Worm (Caenorhabditis elegans) whole organism, L1 larva: ENCODE results near the gene K08H2.3.

Experiments
- C16A3.4 ChIP-seq: fragments of 150-350 bp; optimal IDR thresholded peaks from 2 replicates; lab custom pipeline; 2014; ENCODE audit warnings: missing biosample characterization, missing genetic modification characterization
- C34B4.2 ChIP-seq: sonication (generic microtip); optimal IDR thresholded peaks from 2 replicates; lab custom pipeline; 2017; ENCODE audit warnings: mild to moderate bottlenecking, missing genetic modification characterization, missing compliant biosample characterization
- F16B12.6 ChIP-seq: fragments of 150-350 bp; optimal IDR thresholded peaks from 2 replicates; lab custom pipeline; 2014; ENCODE audit warnings: missing biosample characterization, missing genetic modification characterization
- Y116A8C.19 ChIP-seq: sonication (generic microtip); optimal IDR thresholded peaks from 2 replicates; lab custom pipeline; 2016; ENCODE audit warnings: missing compliant biosample characterization, missing genetic modification characterization, borderline replicate concordance
- aha-1 ChIP-seq: fragments of 150-350 bp; optimal IDR thresholded peaks from 2 replicates; lab custom pipeline; 2014; ENCODE audit warnings: missing biosample characterization, missing genetic modification characterization
- alr-1 ChIP-seq: fragments of 200-800 bp; sonication (Bioruptor generic); optimal IDR thresholded peaks from 2 replicates; lab custom pipeline; 2018; ENCODE audit warnings: borderline replicate concordance, mild to moderate bottlenecking, missing genetic modification characterization, missing compliant biosample characterization
- aly-2 ChIP-seq: fragments of 150-350 bp; optimal IDR thresholded peaks from 2 replicates; lab custom pipeline; 2014; ENCODE audit warnings: missing biosample characterization, missing genetic modification characterization
- blmp-1 ChIP-seq: fragments of 150-350 bp; optimal IDR thresholded peaks from 2 replicates; lab custom pipeline; 2014; ENCODE audit warnings: missing biosample characterization, missing genetic modification characterization
- ceh-63 ChIP-seq: fragments of 200-800 bp; sonication (Bioruptor generic); optimal IDR thresholded peaks from 2 replicates; lab custom pipeline; 2018; ENCODE audit warnings: mild to moderate bottlenecking, missing genetic modification characterization, missing compliant biosample characterization
- ceh-82 ChIP-seq, 3 experiments: fragments of 150-350 bp in 1 of 3; sonication (generic microtip) in 2 of 3; optimal IDR thresholded peaks; 2 replicates each; lab custom pipeline; 2014 to 2017; ENCODE audit warnings: missing biosample characterization in 3 of 3, missing genetic modification characterization in 3 of 3
- ceh-88 ChIP-seq: fragments of 200-800 bp; sonication (Bioruptor generic); IDR thresholded peaks from 2 replicates; pipeline ENCODE4 v1.3.6; 2022; ENCODE audit warnings: missing genetic modification characterization, missing compliant biosample characterization
- ceh-90 ChIP-seq: sonication (generic microtip); optimal IDR thresholded peaks from 2 replicates; lab custom pipeline; 2016; ENCODE audit warnings: missing genetic modification characterization, missing compliant biosample characterization
- ces-1 ChIP-seq: fragments of 150-350 bp; optimal IDR thresholded peaks from 2 replicates; lab custom pipeline; 2014; ENCODE audit warnings: missing biosample characterization, missing genetic modification reagents, missing genetic modification characterization
- dpl-1 ChIP-seq, 3 experiments: fragments of 150-350 bp in 2 of 3; sonication (generic microtip) in 1 of 3; optimal IDR thresholded peaks; 2 replicates each; lab custom pipeline; 2014 to 2017; ENCODE audit warnings: missing biosample characterization in 3 of 3, missing genetic modification characterization in 3 of 3, missing genetic modification reagents in 3 of 3
- dsc-1 ChIP-seq: sonication (generic microtip); optimal IDR thresholded peaks from 2 replicates; lab custom pipeline; 2016; ENCODE audit warnings: mild to moderate bottlenecking, missing genetic modification characterization, missing compliant biosample characterization
- efl-3 ChIP-seq: fragments of 200-800 bp; sonication (Bioruptor generic); optimal IDR thresholded peaks from 2 replicates; lab custom pipeline; 2018; ENCODE audit warnings: mild to moderate bottlenecking, missing genetic modification characterization, missing compliant biosample characterization
- egl-27 ChIP-seq, 2 experiments: fragments of 150-350 bp in 1 of 2; sonication (generic microtip); optimal IDR thresholded peaks; 3 replicates each; lab custom pipeline; 2017 to 2018; ENCODE audit warnings: missing biosample characterization in 2 of 2, missing genetic modification characterization in 2 of 2, missing genetic modification reagents in 2 of 2
- fkh-4 ChIP-seq: sonication (generic microtip); optimal IDR thresholded peaks from 2 replicates; lab custom pipeline; 2016; ENCODE audit warnings: missing compliant biosample characterization, missing genetic modification characterization, borderline replicate concordance
- fkh-8 ChIP-seq: sonication (generic microtip); optimal IDR thresholded peaks from 2 replicates; lab custom pipeline; 2016; ENCODE audit warnings: mild to moderate bottlenecking, missing genetic modification characterization, missing compliant biosample characterization
- grh-1 ChIP-seq: fragments of 200-800 bp; sonication (Bioruptor generic); IDR thresholded peaks from 2 replicates; pipeline ENCODE4 v1.3.6; 2022; ENCODE audit warnings: missing genetic modification reagents, missing genetic modification characterization, missing compliant biosample characterization
- hlh-4 ChIP-seq: sonication (generic microtip); optimal IDR thresholded peaks from 2 replicates; lab custom pipeline; 2016; ENCODE audit warnings: mild to moderate bottlenecking, missing genetic modification characterization, missing compliant biosample characterization
- irx-1 ChIP-seq: sonication (generic microtip); optimal IDR thresholded peaks from 2 replicates; lab custom pipeline; 2016; ENCODE audit warnings: missing genetic modification characterization, missing compliant biosample characterization
- jun-1 ChIP-seq: fragments of 150-350 bp; optimal IDR thresholded peaks from 2 replicates; lab custom pipeline; 2014; ENCODE audit warnings: missing biosample characterization, missing genetic modification reagents, missing genetic modification characterization
- lin-39 ChIP-seq: fragments of 150-350 bp; optimal IDR thresholded peaks from 2 replicates; lab custom pipeline; 2014; ENCODE audit warnings: missing biosample characterization, missing genetic modification reagents, missing genetic modification characterization
- lsy-2 ChIP-seq, 2 experiments: fragments of 150-350 bp; optimal IDR thresholded peaks; 2 replicates each; lab custom pipeline; 2014; ENCODE audit warnings: missing biosample characterization in 2 of 2, missing genetic modification characterization in 2 of 2
- nhr-11 ChIP-seq: fragments of 150-350 bp; optimal IDR thresholded peaks from 2 replicates; lab custom pipeline; 2014; ENCODE audit warnings: missing biosample characterization, missing genetic modification characterization
- nhr-28 ChIP-seq: fragments of 150-350 bp; optimal IDR thresholded peaks from 2 replicates; lab custom pipeline; 2014; ENCODE audit warnings: missing biosample characterization, missing genetic modification characterization
- nhr-76 ChIP-seq: sonication (generic microtip); optimal IDR thresholded peaks from 2 replicates; lab custom pipeline; 2017; ENCODE audit warnings: missing biosample characterization, missing genetic modification characterization
- nhr-85 ChIP-seq: sonication (generic microtip); peaks from one replicate; lab custom pipeline; 2016; ENCODE audit warnings: missing genetic modification characterization, inconsistent platforms, missing compliant biosample characterization
- pax-3 ChIP-seq: fragments of 200-800 bp; sonication (Bioruptor generic); optimal IDR thresholded peaks from 2 replicates; lab custom pipeline; 2018; ENCODE audit warnings: mild to moderate bottlenecking, missing genetic modification characterization, moderate library complexity, missing compliant biosample characterization
- pqm-1 ChIP-seq: sonication (generic microtip); optimal IDR thresholded peaks from 3 replicates; lab custom pipeline; 2017; ENCODE audit warnings: missing biosample characterization, missing genetic modification characterization
- skn-1 ChIP-seq: fragments of 150-350 bp; optimal IDR thresholded peaks from 2 replicates; lab custom pipeline; 2014; ENCODE audit warnings: missing biosample characterization, missing genetic modification characterization
- unc-86 ChIP-seq: sonication (generic microtip); optimal IDR thresholded peaks from 2 replicates; lab custom pipeline; 2016; ENCODE audit warnings: missing genetic modification characterization, missing compliant biosample characterization
- vab-15 ChIP-seq: sonication (generic microtip); optimal IDR thresholded peaks from 2 replicates; lab custom pipeline; 2017; ENCODE audit warnings: missing genotype, mild to moderate bottlenecking, missing genetic modification characterization, missing compliant biosample characterization
- xbp-1 ChIP-seq: sonication (generic microtip); optimal IDR thresholded peaks from 2 replicates; lab custom pipeline; 2016; ENCODE audit warnings: missing genetic modification characterization, missing compliant biosample characterization
- zag-1 ChIP-seq: fragments of 150-350 bp; optimal IDR thresholded peaks from 2 replicates; lab custom pipeline; 2014; ENCODE audit warnings: missing biosample characterization, missing genetic modification characterization
- ztf-11 ChIP-seq, 2 experiments: sonication (generic microtip); optimal IDR thresholded peaks; 2 replicates each; lab custom pipeline; 2016 to 2017; ENCODE audit warnings: missing genetic modification characterization in 2 of 2, missing biosample characterization in 1 of 2, missing compliant biosample characterization in 1 of 2

K08H2.3 gene

DNA sequence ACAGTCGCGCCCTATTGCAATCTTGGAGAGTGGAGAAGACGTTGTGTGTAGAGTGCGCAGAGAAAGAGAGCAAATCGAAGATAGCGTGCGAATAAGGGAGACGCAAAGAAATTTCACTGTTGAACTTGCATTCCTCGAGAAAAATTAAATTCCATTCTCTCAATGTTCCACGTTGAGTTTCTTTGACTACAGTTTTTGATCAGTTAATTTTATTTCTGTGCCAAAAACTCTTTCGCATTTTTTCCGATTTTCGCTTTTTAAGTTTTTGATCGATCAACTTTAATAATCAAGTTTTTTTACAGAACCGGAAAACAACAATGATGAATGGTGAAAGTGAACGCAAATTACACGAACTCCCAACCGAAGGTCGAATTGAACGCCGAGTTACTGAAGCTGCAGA is at the start of gene K08H2.3:
Gene K08H2.3 (plus strand): TSS at position 301 of the 400 bp plus-strand sequence.
- TF ChIP-seq ztf-11 (tag; optimal IDR thresholded peaks at IDR 0.05; lab: Kevin White, UChicago) (no peak), ceh-88 (GFP tag; lab: Robert Waterston, UW) (no peak), unc-86 (tag; lab: Kevin White, UChicago) (no peak), lin-39 (no peak), lsy-2 (tag; optimal IDR thresholded peaks at IDR 0.05; lab: Kevin White, UChicago) (no peak), xbp-1 (tag; lab: Kevin White, UChicago) (no peak), C16A3.4 (tag; lab: Kevin White, UChicago) (no peak), zag-1 (tag; lab: Kevin White, UChicago) (no peak), ceh-90 (no peak), alr-1 (tag; lab: Kevin White, UChicago) (no peak), Y116A8C.19 (tag; lab: Kevin White, UChicago) (no peak), aha-1 (tag; lab: Kevin White, UChicago) (no peak), vab-15 (tag; lab: Kevin White, UChicago) (no peak), ceh-82 (tag; optimal IDR thresholded peaks at IDR 0.05; lab: Kevin White, UChicago) (no peak), grh-1 (GFP tag; lab: Robert Waterston, UW) (no peak), egl-27 (tag; optimal IDR thresholded peaks at IDR 0.05; lab: Kevin White, UChicago) (no peak), nhr-76 (no peak), irx-1 (tag; lab: Kevin White, UChicago) (no peak)

DNA sequence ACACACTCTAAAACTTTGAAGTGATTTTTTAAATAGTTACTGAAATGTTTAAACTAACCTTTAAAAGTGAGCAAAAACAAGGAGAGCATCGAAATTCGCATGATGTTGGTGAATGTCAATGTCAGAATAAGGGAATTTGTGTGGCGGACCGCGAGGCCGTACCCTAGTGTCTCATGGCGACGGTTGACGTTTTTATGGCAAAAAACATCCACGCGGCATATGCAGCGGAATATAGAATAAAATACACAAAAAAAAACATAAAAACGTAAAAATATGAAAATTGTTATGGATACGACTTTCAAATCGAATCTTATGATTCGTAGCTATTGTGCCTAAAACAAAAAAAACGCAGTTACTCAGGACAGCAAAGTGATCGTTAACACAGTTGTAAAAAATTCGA is 47.3 kb upstream of the K08H2.3 start, which contains the start of gene cwp-5:
Gene cwp-5 (minus strand): TSS at position 101 of the 400 bp plus-strand sequence.
- no peak for TF ChIP-seq lsy-2 (tag; optimal IDR thresholded peaks at IDR 0.05; lab: Kevin White, UChicago)
- TF ChIP-seq nhr-85, result no peak
- TF ChIP-seq efl-3 (GFP tag; lab: Kevin White, UChicago), result no peak
- no peak for TF ChIP-seq nhr-76
- no peak for TF ChIP-seq vab-15 (tag; lab: Kevin White, UChicago)
- no peak for TF ChIP-seq jun-1 (tag; lab: Kevin White, UChicago)
- no peak for TF ChIP-seq F16B12.6 (tag; lab: Kevin White, UChicago)
- no peak for TF ChIP-seq hlh-4
- TF ChIP-seq aly-2 (tag; lab: Kevin White, UChicago), result no peak
- no peak for TF ChIP-seq xbp-1 (tag; lab: Kevin White, UChicago)
- TF ChIP-seq C34B4.2 (tag; lab: Kevin White, UChicago), result no peak

DNA sequence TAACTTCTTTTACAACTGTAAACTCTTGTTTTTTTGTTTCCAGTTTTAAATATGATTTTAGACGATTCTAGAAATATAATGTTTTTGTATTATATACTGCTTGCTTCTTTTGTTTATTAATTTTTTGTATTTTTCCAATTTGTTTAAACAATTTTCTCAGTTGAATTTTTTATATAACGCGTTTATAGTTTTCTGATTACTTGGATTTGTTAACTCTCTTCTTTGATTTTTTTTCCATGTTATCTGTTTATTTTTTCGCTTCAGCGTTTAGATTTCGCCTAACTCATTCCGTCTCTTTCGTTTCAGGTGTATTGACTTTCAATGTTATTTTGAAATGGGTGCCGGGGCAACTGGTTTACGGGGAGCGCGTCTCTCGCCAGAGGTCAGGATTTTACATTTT is 46.3 kb upstream of the K08H2.3 start, which contains the start of gene gpa-6:
Gene gpa-6 (plus strand): TSS at position 301 of the 400 bp plus-strand sequence.
- TF ChIP-seq skn-1 (tag; lab: Kevin White, UChicago) (no peak), ceh-88 (GFP tag; lab: Robert Waterston, UW) (no peak), dpl-1 (GFP tag; optimal IDR thresholded peaks at IDR 0.05; lab: Kevin White, UChicago) (no peak), aha-1 (tag; lab: Kevin White, UChicago) (no peak), dsc-1 (tag; lab: Kevin White, UChicago) (no peak), nhr-28 (tag; lab: Kevin White, UChicago) (no peak), nhr-76 (no peak), nhr-11 (tag; lab: Kevin White, UChicago) (no peak), blmp-1 (tag; lab: Kevin White, UChicago) (no peak), fkh-8 (no peak), fkh-4 (tag; lab: Kevin White, UChicago) (no peak), pqm-1 (tag; lab: Kevin White, UChicago) (no peak), ces-1 (no peak), C34B4.2 (tag; lab: Kevin White, UChicago) (no peak), ztf-11 (tag; optimal IDR thresholded peaks at IDR 0.05; lab: Kevin White, UChicago) (no peak), pax-3 (tag; lab: Kevin White, UChicago) (no peak), unc-86 (tag; lab: Kevin White, UChicago) (no peak), lin-39 (no peak), ceh-63 (no peak), Y116A8C.19 (tag; lab: Kevin White, UChicago) (no peak)
